Fruit fly (Drosophila melanogaster): ENCODE measurements around the gene Ccz1.

DNA sequence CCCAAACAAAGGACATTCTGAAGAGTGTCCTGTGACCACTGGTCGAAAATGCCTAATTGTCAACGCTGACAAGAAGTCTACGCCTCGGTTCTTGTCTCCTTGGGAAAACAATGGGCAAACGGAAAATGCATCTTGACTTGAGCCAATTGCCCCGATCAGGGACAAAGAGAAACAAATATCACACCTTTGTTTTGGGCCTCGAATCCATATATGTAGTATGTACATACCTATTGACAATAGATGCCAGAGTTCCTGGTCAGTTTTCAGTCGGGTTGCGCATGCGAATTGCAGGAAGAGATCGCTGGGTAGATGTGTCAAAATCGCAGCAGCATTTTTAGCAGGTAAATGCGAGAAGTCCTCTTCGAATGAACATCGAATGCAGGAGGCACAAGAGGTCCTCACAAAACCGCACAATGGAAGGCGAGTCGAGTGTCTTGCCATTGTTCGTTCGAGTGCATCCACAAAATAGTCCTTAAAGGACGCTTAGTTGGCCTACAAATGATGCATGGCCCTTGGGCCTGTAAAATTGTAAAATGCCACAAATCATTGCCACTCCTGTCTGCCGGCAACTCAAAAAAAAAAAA, 50.2 kb downstream of the Ccz1 start:
- TF ChIP-seq CG8478 (optimal IDR thresholded peaks at IDR 0.05) (no peak), CTCF (optimal IDR thresholded peaks at IDR 0.05) (no peak)

Measured in S2 (cell line).